Fruit fly (Drosophila melanogaster): ENCODE measurements around the gene CG16713.
A peak's percentile ranks its signal among the peaks of the same experiment; 100 is the strongest.

Gene CG16713

DNA sequence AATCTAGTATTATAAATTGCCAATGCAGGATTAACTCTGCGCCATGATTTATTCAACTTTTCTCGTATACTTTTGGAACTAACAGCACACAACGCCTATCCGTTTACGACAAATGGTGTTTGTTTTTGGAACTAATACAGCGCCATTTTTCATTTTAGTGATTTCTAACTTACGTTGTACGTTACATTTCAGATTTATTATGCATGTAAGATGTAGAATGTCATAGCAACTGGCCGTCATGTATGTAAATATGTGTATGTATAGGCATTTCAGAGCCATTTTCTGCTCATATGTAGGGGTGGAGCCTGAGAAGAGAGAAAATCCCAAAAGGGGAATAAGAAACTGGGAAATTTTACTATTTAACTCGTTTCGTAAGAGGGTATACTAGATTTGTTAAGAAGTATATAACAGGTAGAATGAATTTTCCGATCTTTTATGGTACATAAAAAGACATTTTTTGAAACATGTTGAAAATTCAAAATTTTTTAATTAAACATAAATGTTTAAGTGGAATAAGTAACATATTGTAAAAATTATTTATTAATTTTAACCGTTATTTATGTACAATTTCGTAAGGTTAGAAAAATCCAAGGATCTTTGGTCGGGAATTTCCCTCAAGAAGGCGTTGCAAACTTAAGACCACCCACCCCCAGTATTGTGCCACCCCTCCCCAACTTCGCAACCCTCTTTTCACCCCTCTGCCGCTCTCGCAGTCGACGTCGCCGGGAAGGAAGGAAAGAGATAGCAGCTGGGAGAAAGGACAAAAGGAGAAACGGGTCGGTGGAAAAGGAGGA is 37.7 kb downstream of the CG16713 start (continued):
- TF ChIP-seq mirr (GFP tag; optimal IDR thresholded peaks at IDR 0.05) (peak; percentile 56), CG1603 (tag; optimal IDR thresholded peaks at IDR 0.05) (peak; percentile 48), insv (GFP tag; optimal IDR thresholded peaks at IDR 0.05) (peak in 1 of 2 experiments; percentile 75), Dip2 (GFP tag; IDR thresholded peaks at IDR 0.05) (peak; percentile 36; the same call in 1 of the 2 replicates), trh (GFP tag; optimal IDR thresholded peaks at IDR 0.05) (no peak), CG2889 (GFP tag; IDR thresholded peaks at IDR 0.05) (no peak), Bgb (GFP tag; IDR thresholded peaks at IDR 0.05; ENCODE audit: partially characterized antibody) (peak; percentile 89), Ssrp (tag; optimal IDR thresholded peaks at IDR 0.05) (no peak), CG1233 (GFP tag; optimal IDR thresholded peaks at IDR 0.05) (peak; percentile 43), ken (GFP tag; IDR thresholded peaks at IDR 0.05) (peak; percentile 72), kay (GFP tag; optimal IDR thresholded peaks at IDR 0.05) (peak; percentile 54), knrl (GFP tag; IDR thresholded peaks at IDR 0.05; ENCODE audit: partially characterized antibody) (peak; percentile 80), Sry-δ (GFP tag; optimal IDR thresholded peaks at IDR 0.05) (peak; percentile 50), CG32767 (GFP tag; IDR thresholded peaks at IDR 0.05) (peak; percentile 80), sna (GFP tag; IDR thresholded peaks at IDR 0.05; ENCODE audit: partially characterized antibody) (no peak), cas (GFP tag; IDR thresholded peaks at IDR 0.05) (no peak), E2f2 (GFP tag; IDR thresholded peaks at IDR 0.05) (peak; percentile 53), cato (GFP tag; optimal IDR thresholded peaks at IDR 0.05; ENCODE audit: borderline replicate concordance) (no peak), CG17328 (GFP tag; IDR thresholded peaks at IDR 0.05) (peak; percentile 51; the same call in 1 of the 2 replicates), Hr51 (GFP tag; optimal IDR thresholded peaks at IDR 0.05) (peak in 1 of 2 experiments; percentile 19), C15 (GFP tag; IDR thresholded peaks at IDR 0.05) (no peak), Rfx (GFP tag; IDR thresholded peaks at IDR 0.05) (peak; percentile 70), CG2199 (GFP tag; IDR thresholded peaks at IDR 0.05) (peak; percentile 73; the same call in 1 of the 3 replicates), CG4854 (GFP tag; optimal IDR thresholded peaks at IDR 0.05) (peak; percentile 67), CG14014 (GFP tag; IDR thresholded peaks at IDR 0.05) (0 out of 2 replicates have a peak, but pooled peaks have one; percentile 35), sima (GFP tag; optimal IDR thresholded peaks at IDR 0.05) (no peak), gfzf (GFP tag; optimal IDR thresholded peaks at IDR 0.05) (peak; percentile 30), Dll (GFP tag; IDR thresholded peaks at IDR 0.05; ENCODE audit: partially characterized antibody) (no peak), Rx (GFP tag; IDR thresholded peaks at IDR 0.05) (0 out of 2 replicates have a peak, but pooled peaks have one; percentile 23), Dref (GFP tag; IDR thresholded peaks at IDR 0.05) (no peak), Camta (GFP tag; optimal IDR thresholded peaks at IDR 0.05) (peak; percentile 16), Med (GFP tag) (peak; percentile 96), CG1792 (GFP tag; optimal IDR thresholded peaks at IDR 0.05) (peak; percentile 54), da (GFP tag; optimal IDR thresholded peaks at IDR 0.05) (peak; percentile 24), croc (GFP tag; conservative IDR thresholded peaks at IDR 0.05) (peak; percentile 34; the same call in 1 of the 3 replicates), HLH3B (GFP tag; IDR thresholded peaks at IDR 0.05) (peak; percentile 15; the same call in 1 of the 2 replicates), Bdp1 (GFP tag; optimal IDR thresholded peaks at IDR 0.05) (no peak), her (GFP tag; optimal IDR thresholded peaks at IDR 0.05) (peak; percentile 57), CG3281 (GFP tag; optimal IDR thresholded peaks at IDR 0.05) (no peak), H15 (GFP tag; IDR thresholded peaks at IDR 0.05) (peak; percentile 35; the same call in 1 of the 3 replicates), odd (GFP tag; optimal IDR thresholded peaks at IDR 0.05) (no peak), CG11695 (GFP tag; IDR thresholded peaks at IDR 0.05) (peak; percentile 60; the same call in 1 of the 3 replicates), CG7928 (GFP tag; optimal IDR thresholded peaks at IDR 0.05) (no peak), CG3995 (GFP tag; optimal IDR thresholded peaks at IDR 0.05) (peak; percentile 61), oc (tag; optimal IDR thresholded peaks at IDR 0.05) (peak; percentile 38), CG16863 (GFP tag; optimal IDR thresholded peaks at IDR 0.05) (peak; percentile 59), so (GFP tag; IDR thresholded peaks at IDR 0.05) (no peak; the same call in 2 of the 3 replicates), grau (tag; optimal IDR thresholded peaks at IDR 0.05) (peak; percentile 49), Opbp (GFP tag; IDR thresholded peaks at IDR 0.05; ENCODE audit: partially characterized antibody) (peak; percentile 69)
